Worm (Caenorhabditis elegans) whole organism, early embryonic: ENCODE results near the gene cpg-2.

Experiments used
- ama-1 ChIP-seq: fragments of 150-350 bp; optimal IDR thresholded peaks from 2 replicates; lab custom pipeline; 2014
- ceh-36 ChIP-seq: sonication (generic microtip); optimal IDR thresholded peaks from 2 replicates; lab custom pipeline; 2016; ENCODE audit warnings: missing genetic modification characterization, inconsistent platforms, missing compliant biosample characterization
- hmg-4 ChIP-seq: fragments of 200-800 bp; sonication (Bioruptor generic); optimal IDR thresholded peaks from 2 replicates; lab custom pipeline; 2018; ENCODE audit warnings: mild to moderate bottlenecking, missing genetic modification characterization, missing compliant biosample characterization
- tbx-11 ChIP-seq: fragments of 200-800 bp; sonication (Bioruptor generic); IDR thresholded peaks from 2 replicates; pipeline ENCODE4 v1.3.6; 2022; ENCODE audit warnings: missing genetic modification characterization, missing compliant biosample characterization

ce11 chrIII:7133559-7133958 is 29.8 kb upstream of the cpg-2 start, which contains the start of the genes pot-1 and ggtb-1:
- TF ChIP-seq tbx-11 (GFP tag; lab: Robert Waterston, UW) = no peak
- no peak for TF ChIP-seq ceh-36 (tag; lab: Kevin White, UChicago)
- TF ChIP-seq ama-1 (lab: Kevin White, UChicago) = no peak
- TF ChIP-seq hmg-4 = no peak
